Worm (Caenorhabditis elegans) whole organism, young adult: ENCODE results near the gene spp-30.

Experiments
- K11D2.4 ChIP-seq: fragments of 200-800 bp; sonication (Bioruptor generic); IDR thresholded peaks from 2 replicates; pipeline ENCODE4 v1.3.6; 2022; ENCODE audit warnings: missing genetic modification reagents, missing genetic modification characterization, missing compliant biosample characterization
- T07F8.4 ChIP-seq: sonication (generic microtip); optimal IDR thresholded peaks from 2 replicates; lab custom pipeline; 2016; ENCODE audit warnings: mild to moderate bottlenecking, missing genetic modification characterization, moderate library complexity, missing compliant biosample characterization
- Y53F4B.3 ChIP-seq: fragments of 200-800 bp; sonication (Bioruptor generic); IDR thresholded peaks from 2 replicates; pipeline ENCODE4 v1.3.6; 2022; ENCODE audit warnings: missing genetic modification reagents, missing genetic modification characterization, missing compliant biosample characterization
- akir-1 ChIP-seq: fragments of 200-800 bp; sonication (Bioruptor generic); optimal IDR thresholded peaks from 2 replicates; lab custom pipeline; 2018; ENCODE audit warnings: mild to moderate bottlenecking, missing genetic modification characterization, moderate library complexity, missing compliant biosample characterization
- cebp-2 ChIP-seq: fragments of 200-800 bp; sonication (Bioruptor generic); IDR thresholded peaks from 2 replicates; pipeline ENCODE4 v1.3.6; 2022; ENCODE audit warnings: missing genetic modification characterization, missing compliant biosample characterization
- ceh-91 ChIP-seq: fragments of 200-800 bp; sonication (Bioruptor generic); IDR thresholded peaks from 2 replicates; pipeline ENCODE4 v1.3.6; 2022; ENCODE audit warnings: missing genetic modification reagents, missing genetic modification characterization, missing compliant biosample characterization
- efl-1 ChIP-seq: fragments of 150-350 bp; optimal IDR thresholded peaks from 2 replicates; lab custom pipeline; 2014; ENCODE audit warnings: missing biosample characterization, missing genetic modification reagents, missing genetic modification characterization
- hmg-20 ChIP-seq: fragments of 200-800 bp; sonication (Bioruptor generic); IDR thresholded peaks from 2 replicates; pipeline ENCODE4 v1.3.6; 2022; ENCODE audit warnings: missing genetic modification reagents, missing genetic modification characterization, missing compliant biosample characterization
- lin-35 ChIP-seq, 3 experiments: fragments of 150-350 bp in 2 of 3; sonication (generic microtip) in 1 of 3; optimal IDR thresholded peaks; 2 replicates each; lab custom pipeline; 2014 to 2018; ENCODE audit warnings: missing biosample characterization in 3 of 3, missing genetic modification characterization in 3 of 3, missing genetic modification reagents in 3 of 3
- lsl-1 ChIP-seq: fragments of 200-800 bp; sonication (Bioruptor generic); optimal IDR thresholded peaks from 2 replicates; lab custom pipeline; 2018; ENCODE audit warnings: mild to moderate bottlenecking, missing genetic modification characterization, moderate library complexity, missing compliant biosample characterization
- mel-28 ChIP-seq: sonication (generic microtip); optimal IDR thresholded peaks from 2 replicates; lab custom pipeline; 2016; ENCODE audit warnings: borderline replicate concordance, mild to moderate bottlenecking, missing genetic modification characterization, missing compliant biosample characterization
- nfya-2 ChIP-seq: fragments of 200-800 bp; sonication (Bioruptor generic); IDR thresholded peaks from 2 replicates; pipeline ENCODE4 v1.3.6; 2022; ENCODE audit warnings: missing genetic modification reagents, missing genetic modification characterization, missing compliant biosample characterization
- rpc-1 ChIP-seq, 2 experiments: fragments of 150-350 bp in 1 of 2; sonication (generic microtip) in 1 of 2; optimal IDR thresholded peaks; 2 replicates each; lab custom pipeline; 2014 to 2018; ENCODE audit warnings: missing biosample characterization in 1 of 2, missing genetic modification characterization in 1 of 2, missing genetic modification reagents in 1 of 2, missing genotype in 1 of 2
- snpc-4 ChIP-seq, 5 experiments: fragments of 150-350 bp in 1 of 5; sonication (generic microtip) in 4 of 5; optimal IDR thresholded peaks; 2 replicates each; lab custom pipeline; 2014 to 2018; ENCODE audit warnings: missing genetic modification characterization in 5 of 5, missing biosample characterization in 3 of 5, antibody characterized with exemption in 2 of 5, mild to moderate bottlenecking in 2 of 5, missing compliant biosample characterization in 2 of 5, missing genotype in 2 of 5, moderate library complexity in 2 of 5, missing genetic modification reagents in 1 of 5

DNA sequence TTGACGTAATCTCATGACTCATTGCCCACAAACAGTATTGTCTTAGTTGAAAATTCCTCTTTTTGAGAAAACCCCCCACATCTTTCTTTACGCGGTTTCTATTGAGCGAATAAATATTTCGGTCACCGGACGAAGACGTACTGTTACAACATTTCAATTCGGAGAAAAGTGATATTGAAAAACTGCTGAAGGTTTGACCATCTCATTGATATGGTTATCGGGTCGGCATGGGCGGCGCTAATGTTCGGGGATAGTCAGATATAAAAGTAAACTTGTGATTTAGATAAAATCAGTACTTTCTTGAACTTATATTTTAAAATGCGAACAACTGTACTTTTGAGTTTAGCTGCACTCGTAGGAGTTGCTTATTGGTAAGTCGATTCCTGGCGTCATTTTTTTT, 18.7 kb upstream of the spp-30 start, which contains the start of gene T04F8.8:
- no peak for TF ChIP-seq efl-1 (GFP tag; lab: Kevin White, UChicago)
- TF ChIP-seq mel-28: no peak
- TF ChIP-seq snpc-4 (GFP tag; optimal IDR thresholded peaks at IDR 0.05; lab: Kevin White, UChicago): no peak
- TF ChIP-seq snpc-4 (tag; optimal IDR thresholded peaks at IDR 0.05; lab: Kevin White, UChicago): no peak
- TF ChIP-seq hmg-20 (GFP tag; lab: Robert Waterston, UW): no peak
- no peak for TF ChIP-seq nfya-2 (GFP tag; lab: Robert Waterston, UW)
- no peak for TF ChIP-seq rpc-1 (optimal IDR thresholded peaks at IDR 0.05; lab: Kevin White, UChicago)
- TF ChIP-seq rpc-1 (tag; optimal IDR thresholded peaks at IDR 0.05; lab: Kevin White, UChicago): no peak
- no peak for TF ChIP-seq cebp-2 (GFP tag; lab: Robert Waterston, UW)
- TF ChIP-seq lsl-1 (GFP tag; lab: Kevin White, UChicago): no peak
- no peak for TF ChIP-seq K11D2.4
- no peak for TF ChIP-seq T07F8.4 (tag; lab: Kevin White, UChicago)
- no peak for TF ChIP-seq Y53F4B.3 (GFP tag; lab: Robert Waterston, UW)
- TF ChIP-seq lin-35 (GFP tag; optimal IDR thresholded peaks at IDR 0.05; lab: Kevin White, UChicago): no peak
- no peak for TF ChIP-seq akir-1 (GFP tag; lab: Kevin White, UChicago)
- TF ChIP-seq ceh-91 (GFP tag; lab: Robert Waterston, UW): no peak
